Fruit fly (Drosophila melanogaster) whole organism, embryonic: Measurements from ENCODE around the gene CG1824.

Experiments used
- Ada2b ChIP-seq: fragments of 200-800 bp; sonication (Bioruptor generic); IDR thresholded peaks from 2 replicates; pipeline ENCODE4 v1.3.6; 2022; ENCODE audit warnings: missing biosample characterization, missing genetic modification characterization
- Awh ChIP-seq: fragments of 200-800 bp; sonication (Bioruptor generic); IDR thresholded peaks from 2 replicates; pipeline ENCODE4, ENCODE4 v1.3.6; 2022; ENCODE audit warnings: missing biosample characterization, missing genetic modification characterization
- BEAF-32 ChIP-seq: fragments of 200-800 bp; sonication (Bioruptor generic); optimal IDR thresholded peaks from 3 replicates; lab custom pipeline; 2017; ENCODE audit warnings: missing biosample characterization, missing genetic modification characterization, mild to moderate bottlenecking, moderate library complexity, missing genetic modification reagents
- CG10267 ChIP-seq: fragments of 200-800 bp; sonication (Bioruptor generic); optimal IDR thresholded peaks from 2 replicates; lab custom pipeline; 2018; ENCODE audit warnings: missing biosample characterization, mild to moderate bottlenecking, missing genetic modification characterization, moderate library complexity
- CG11247 ChIP-seq: fragments of 200-800 bp; sonication (Bioruptor generic); IDR thresholded peaks from 2 replicates; pipeline ENCODE4 v1.3.6; 2022; ENCODE audit warnings: missing biosample characterization, missing genetic modification characterization
- CG11504 ChIP-seq: fragments of 200-800 bp; sonication (Bioruptor generic); optimal IDR thresholded peaks from 3 replicates; lab custom pipeline; 2019; ENCODE audit warnings: missing biosample characterization, mild to moderate bottlenecking, missing genetic modification characterization, moderate library complexity
- CG12104 ChIP-seq: fragments of 200-800 bp; sonication (Bioruptor generic); optimal IDR thresholded peaks from 3 replicates; lab custom pipeline; 2016; ENCODE audit warnings: missing biosample characterization, missing genetic modification characterization
- CG12236 ChIP-seq: fragments of 200-800 bp; sonication (Bioruptor generic); optimal IDR thresholded peaks from 2 replicates; lab custom pipeline; 2016; ENCODE audit warnings: missing biosample characterization, missing genetic modification characterization
- CG12391 ChIP-seq: fragments of 200-800 bp; sonication (Bioruptor generic); optimal IDR thresholded peaks from 3 replicates; lab custom pipeline; 2018; ENCODE audit warnings: missing biosample characterization, mild to moderate bottlenecking, missing genetic modification characterization, moderate library complexity
- CG14050 ChIP-seq: fragments of 200-800 bp; sonication (Bioruptor generic); IDR thresholded peaks from 3 replicates; pipeline ENCODE4 v1.3.6; 2022; ENCODE audit warnings: missing biosample characterization, missing genetic modification characterization
- CG1529 ChIP-seq: fragments of 200-800 bp; sonication (Bioruptor generic); optimal IDR thresholded peaks from 3 replicates; lab custom pipeline; 2018; ENCODE audit warnings: missing biosample characterization, missing genetic modification characterization
- CG15479 ChIP-seq: fragments of 200-800 bp; sonication (Bioruptor generic); optimal IDR thresholded peaks from 3 replicates; lab custom pipeline; 2019; ENCODE audit warnings: missing biosample characterization, mild to moderate bottlenecking, missing genetic modification characterization, moderate library complexity
- CG1603 ChIP-seq: fragments of 200-800 bp; sonication (Bioruptor generic); optimal IDR thresholded peaks from 2 replicates; lab custom pipeline; 2019; ENCODE audit warnings: missing biosample characterization, mild to moderate bottlenecking, missing genetic modification characterization, moderate library complexity
- CG17385 ChIP-seq: fragments of 200-800 bp; sonication (Bioruptor generic); optimal IDR thresholded peaks from 3 replicates; lab custom pipeline; 2018; ENCODE audit warnings: missing biosample characterization, mild to moderate bottlenecking, missing genetic modification characterization
- CG17829 ChIP-seq: fragments of 200-800 bp; optimal IDR thresholded peaks from 2 replicates; lab custom pipeline; 2019; ENCODE audit warnings: missing biosample characterization, mild to moderate bottlenecking, missing genetic modification characterization, moderate library complexity
- CG18619 ChIP-seq: fragments of 200-800 bp; sonication (Bioruptor generic); optimal IDR thresholded peaks from 3 replicates; lab custom pipeline; 2017; ENCODE audit warnings: missing biosample characterization, mild to moderate bottlenecking, missing genetic modification characterization
- CG2678 ChIP-seq: fragments of 200-800 bp; sonication (Bioruptor generic); optimal IDR thresholded peaks from 3 replicates; lab custom pipeline; 2019; ENCODE audit warnings: missing biosample characterization, mild to moderate bottlenecking, missing genetic modification characterization, moderate library complexity
- CG30403 ChIP-seq: fragments of 200-800 bp; sonication (Bioruptor generic); optimal IDR thresholded peaks from 3 replicates; lab custom pipeline; 2016; ENCODE audit warnings: missing biosample characterization, missing genetic modification characterization
- CG32772 ChIP-seq: fragments of 200-800 bp; sonication (Bioruptor generic); IDR thresholded peaks from 2 replicates; pipeline ENCODE4 v1.3.6; 2022; ENCODE audit warnings: missing biosample characterization, missing genetic modification characterization
- CG3407 ChIP-seq: fragments of 200-800 bp; sonication (Bioruptor generic); optimal IDR thresholded peaks from 2 replicates; lab custom pipeline; 2018; ENCODE audit warnings: missing biosample characterization, mild to moderate bottlenecking, missing genetic modification characterization
- CG34376 ChIP-seq: fragments of 200-800 bp; sonication (Bioruptor generic); optimal IDR thresholded peaks from 2 replicates; lab custom pipeline; 2018; ENCODE audit warnings: missing biosample characterization, mild to moderate bottlenecking, missing genetic modification characterization
- CG34422 ChIP-seq: fragments of 200-800 bp; sonication (Bioruptor generic); IDR thresholded peaks from 3 replicates; pipeline ENCODE4 v1.3.6; 2022; ENCODE audit warnings: missing biosample characterization, missing genetic modification characterization
- CG43689 ChIP-seq: fragments of 200-800 bp; sonication (Bioruptor generic); IDR thresholded peaks from 2 replicates; pipeline ENCODE4 v1.3.6; 2022; ENCODE audit warnings: missing biosample characterization, missing genetic modification characterization
- CG4707 ChIP-seq: fragments of 200-800 bp; sonication (Bioruptor generic); optimal IDR thresholded peaks from 2 replicates; lab custom pipeline; 2018; ENCODE audit warnings: missing biosample characterization, mild to moderate bottlenecking, missing genetic modification characterization, moderate library complexity
- CG4854 ChIP-seq: fragments of 200-800 bp; sonication (Bioruptor generic); optimal IDR thresholded peaks from 2 replicates; lab custom pipeline; 2016; ENCODE audit warnings: missing biosample characterization, missing genetic modification characterization, inconsistent platforms
- CG5245 ChIP-seq: fragments of 200-800 bp; sonication (Bioruptor generic); optimal IDR thresholded peaks from 3 replicates; lab custom pipeline; 2016; ENCODE audit warnings: missing biosample characterization, missing genetic modification characterization
- CG6765 ChIP-seq: fragments of 200-800 bp; sonication (Bioruptor generic); optimal IDR thresholded peaks from 3 replicates; lab custom pipeline; 2017; ENCODE audit warnings: missing biosample characterization, mild to moderate bottlenecking, missing genetic modification characterization
- CG7271 ChIP-seq: fragments of 200-800 bp; sonication (Bioruptor generic); optimal IDR thresholded peaks from 2 replicates; lab custom pipeline; 2018; ENCODE audit warnings: missing biosample characterization, mild to moderate bottlenecking, missing genetic modification characterization, moderate library complexity
- CG7372 ChIP-seq: fragments of 200-800 bp; sonication (Bioruptor generic); IDR thresholded peaks from 2 replicates; pipeline ENCODE4 v1.3.6; 2022; ENCODE audit warnings: missing biosample characterization, missing genetic modification characterization
- CG7556 ChIP-seq: fragments of 200-800 bp; sonication (Bioruptor generic); optimal IDR thresholded peaks from 2 replicates; lab custom pipeline; 2017; ENCODE audit warnings: missing biosample characterization, mild to moderate bottlenecking, missing genetic modification characterization
- CG8765 ChIP-seq: fragments of 200-800 bp; sonication (Bioruptor generic); IDR thresholded peaks from 2 replicates; pipeline ENCODE4 v1.3.6; 2022; ENCODE audit warnings: missing biosample characterization, missing genetic modification characterization
- CG8924 ChIP-seq: fragments of 200-800 bp; optimal IDR thresholded peaks from 3 replicates; lab custom pipeline; 2019; ENCODE audit warnings: missing biosample characterization, mild to moderate bottlenecking, missing genetic modification characterization, moderate library complexity
- CG9932 ChIP-seq: fragments of 200-800 bp; sonication (Bioruptor generic); IDR thresholded peaks from 2 replicates; pipeline ENCODE4 v1.3.6; 2022; ENCODE audit warnings: missing biosample characterization, missing genetic modification characterization
- CkIIα-i1 ChIP-seq: fragments of 200-800 bp; sonication (Bioruptor generic); IDR thresholded peaks from 2 replicates; pipeline ENCODE4 v1.3.6; 2022; ENCODE audit warnings: missing biosample characterization, missing genetic modification characterization
- Ets65A ChIP-seq: fragments of 200-800 bp; sonication (Bioruptor generic); peaks from one replicate; lab custom pipeline; 2016; ENCODE audit warnings: missing biosample characterization, missing genetic modification characterization
- Hr3 ChIP-seq: fragments of 200-800 bp; sonication (Bioruptor generic); optimal IDR thresholded peaks from 3 replicates; lab custom pipeline; 2016; ENCODE audit warnings: missing biosample characterization, missing genetic modification characterization
- Rfx ChIP-seq: fragments of 200-800 bp; sonication (Bioruptor generic); IDR thresholded peaks from 2 replicates; pipeline ENCODE4 v1.3.6; 2022; ENCODE audit warnings: missing biosample characterization, missing genetic modification characterization
- ac ChIP-seq: fragments of 200-800 bp; sonication (Bioruptor generic); optimal IDR thresholded peaks from 3 replicates; lab custom pipeline; 2017; ENCODE audit warnings: missing biosample characterization, mild to moderate bottlenecking, missing genetic modification characterization
- al ChIP-seq: fragments of 200-800 bp; sonication (Bioruptor generic); IDR thresholded peaks from 2 replicates; pipeline ENCODE4 v1.3.6; 2022; ENCODE audit warnings: missing biosample characterization, missing genetic modification characterization
- cas ChIP-seq: fragments of 200-800 bp; sonication (Bioruptor generic); IDR thresholded peaks from 2 replicates; pipeline ENCODE4 v1.3.6; 2022; ENCODE audit warnings: missing biosample characterization, missing genetic modification characterization
- cg ChIP-seq: fragments of 200-800 bp; sonication (Bioruptor generic); optimal IDR thresholded peaks from 3 replicates; lab custom pipeline; 2019; ENCODE audit warnings: missing biosample characterization, mild to moderate bottlenecking, missing genetic modification characterization, moderate library complexity
- dati ChIP-seq: fragments of 200-800 bp; sonication (Bioruptor generic); IDR thresholded peaks from 2 replicates; pipeline ENCODE4 v1.3.6; 2022; ENCODE audit warnings: missing biosample characterization, missing genetic modification characterization
- en ChIP-seq: fragments of 200-800 bp; sonication (Bioruptor generic); optimal IDR thresholded peaks from 2 replicates; lab custom pipeline; 2016; ENCODE audit warnings: missing biosample characterization, missing genetic modification characterization
- ftz-f1 ChIP-seq: fragments of 200-800 bp; sonication (Bioruptor generic); optimal IDR thresholded peaks from 2 replicates; lab custom pipeline; 2016; ENCODE audit warnings: missing biosample characterization, missing genetic modification characterization
- nau ChIP-seq: fragments of 200-800 bp; sonication (Bioruptor generic); optimal IDR thresholded peaks from 3 replicates; lab custom pipeline; 2017; ENCODE audit warnings: missing biosample characterization, mild to moderate bottlenecking, missing genetic modification characterization, missing genetic modification reagents
- pho ChIP-seq: fragments of 200-800 bp; sonication (Bioruptor generic); optimal IDR thresholded peaks from 2 replicates; lab custom pipeline; 2016; ENCODE audit warnings: missing biosample characterization, missing genetic modification characterization
- slbo ChIP-seq: fragments of 200-800 bp; sonication (Bioruptor generic); IDR thresholded peaks from 2 replicates; pipeline ENCODE4 v1.3.6; 2022; ENCODE audit warnings: missing biosample characterization, missing genetic modification characterization
- sug ChIP-seq: fragments of 200-800 bp; optimal IDR thresholded peaks from 2 replicates; lab custom pipeline; 2019; ENCODE audit warnings: missing biosample characterization, mild to moderate bottlenecking, missing genetic modification characterization, moderate library complexity
- tll ChIP-seq, 2 experiments: fragments of 200-800 bp in 1 of 2; fragments of >200 bp in 1 of 2; sonication (Bioruptor generic) in 1 of 2; optimal IDR thresholded peaks; 2 replicates each; lab custom pipeline; 2017 to 2019; ENCODE audit warnings: missing biosample characterization in 2 of 2, missing genetic modification characterization in 2 of 2, mild to moderate bottlenecking in 1 of 2, moderate library complexity in 1 of 2
- twi ChIP-seq: fragments of 200-800 bp; optimal IDR thresholded peaks from 2 replicates; lab custom pipeline; 2019; ENCODE audit warnings: missing biosample characterization, mild to moderate bottlenecking, missing genetic modification characterization, moderate library complexity

CG1824 gene

dm6 chrX:12580498-12581304 is 14.7 kb downstream of the CG1824 start (continued):
- TF ChIP-seq CG3407 (GFP tag; lab: Kevin White, UChicago) = no peak
- no peak for TF ChIP-seq CG11247 (GFP tag; lab: Robert Waterston, UW)
- peak; percentile 6 for TF ChIP-seq CG18619
- peak; percentile 76 for TF ChIP-seq CG15479 (GFP tag; lab: Kevin White, UChicago)
- no peak for TF ChIP-seq ac (GFP tag; lab: Kevin White, UChicago)
- TF ChIP-seq ftz-f1 (GFP tag; lab: Kevin White, UChicago) = peak; percentile 14
- TF ChIP-seq twi (tag; lab: Kevin White, UChicago) = no peak
- TF ChIP-seq CG7271 (tag; lab: Kevin White, UChicago) = no peak
- no peak for TF ChIP-seq dati
- TF ChIP-seq CG12391 (tag; lab: Kevin White, UChicago) = peak; percentile 26
- peak; percentile 24 for TF ChIP-seq CG11504
- no peak for TF ChIP-seq CG6765 (GFP tag; lab: Kevin White, UChicago)
- no peak for TF ChIP-seq CG14050 (GFP tag; lab: Robert Waterston, UW)
- no peak for TF ChIP-seq cas (GFP tag; lab: Robert Waterston, UW)
- TF ChIP-seq CG8765 = no peak
- TF ChIP-seq pho (GFP tag; lab: Kevin White, UChicago) = peak; percentile 2
- no peak for TF ChIP-seq CG34422 (GFP tag; lab: Robert Waterston, UW)
- TF ChIP-seq Awh (GFP tag; lab: Robert Waterston, UW) = no peak
- TF ChIP-seq CG9932 (GFP tag; lab: Robert Waterston, UW) = 0 out of 2 replicates have a peak, but pooled peaks have one; percentile 5
- no peak for TF ChIP-seq en
- TF ChIP-seq CG10267 (tag; lab: Kevin White, UChicago) = no peak
- TF ChIP-seq CG1529 (GFP tag; lab: Kevin White, UChicago) = no peak
- no peak for TF ChIP-seq CG12236 (GFP tag; lab: Kevin White, UChicago)
- TF ChIP-seq CG7372 (GFP tag; lab: Robert Waterston, UW) = no peak
- peak; percentile 4 for TF ChIP-seq CG12104 (GFP tag; lab: Kevin White, UChicago)
- TF ChIP-seq CG4707 (GFP tag; lab: Kevin White, UChicago) = no peak
- TF ChIP-seq nau (GFP tag; lab: Kevin White, UChicago) = no peak
- TF ChIP-seq CG4854 (GFP tag; lab: Kevin White, UChicago) = no peak
- TF ChIP-seq CG2678 = peak; percentile 49
- peak; percentile 1 for TF ChIP-seq CG30403
- TF ChIP-seq Ada2b (GFP tag; lab: Robert Waterston, UW) = no peak
- no peak for TF ChIP-seq CG32772 (GFP tag; lab: Robert Waterston, UW)
- no peak for TF ChIP-seq CG5245 (GFP tag; lab: Kevin White, UChicago)
- peak; percentile 18 for TF ChIP-seq CG34376 (GFP tag; lab: Kevin White, UChicago)
- no peak for TF ChIP-seq al (GFP tag; lab: Robert Waterston, UW)
- TF ChIP-seq slbo (GFP tag; lab: Robert Waterston, UW) = peak; percentile 22; the same call in 1 of the 2 replicates
- TF ChIP-seq CG8924 (tag; lab: Kevin White, UChicago) = no peak
- TF ChIP-seq cg (GFP tag; lab: Kevin White, UChicago) = peak; percentile 66
- no peak for TF ChIP-seq CG1603 (tag; lab: Kevin White, UChicago)
- peak; percentile 31 for TF ChIP-seq sug (tag; lab: Kevin White, UChicago)
- TF ChIP-seq CG17385 = peak; percentile 80
- no peak for TF ChIP-seq BEAF-32
- TF ChIP-seq CG43689 (GFP tag; lab: Robert Waterston, UW) = no peak
- TF ChIP-seq CG7556 (GFP tag; lab: Kevin White, UChicago) = no peak
- TF ChIP-seq CG17829 = peak; percentile 40
- no peak for TF ChIP-seq tll (GFP tag; optimal IDR thresholded peaks at IDR 0.05; lab: Kevin White, UChicago)
- TF ChIP-seq Ets65A (GFP tag; lab: Kevin White, UChicago) = peak; percentile 45
- no peak for TF ChIP-seq Rfx (GFP tag; lab: Robert Waterston, UW)
- peak; percentile 12 for TF ChIP-seq Hr3 (GFP tag; lab: Kevin White, UChicago)
- TF ChIP-seq CkIIα-i1 (GFP tag; lab: Robert Waterston, UW) = no peak
